Worm (Caenorhabditis elegans) whole organism, dauer: ENCODE measurements around the gene srw-62.

Experiments used
- unc-62 ChIP-seq: sonication (generic microtip); optimal IDR thresholded peaks from 2 replicates; lab custom pipeline; 2017; ENCODE audit warnings: missing biosample characterization, missing genetic modification reagents, missing genetic modification characterization

The srw-62 gene

ce11 chrII:7806054-7806453, 19.2 kb upstream of the srw-62 start:
- no peak for TF ChIP-seq unc-62 (GFP tag; lab: Kevin White, UChicago)

- TF ChIP-seq unc-62 (GFP tag; lab: Kevin White, UChicago): no peak
Observed at ce11 chrII:7806872-7807271, 18.3 kb upstream of the srw-62 start.

- TF ChIP-seq unc-62 (GFP tag; lab: Kevin White, UChicago): no peak
Observed at ce11 chrII:7808153-7808552, 17.1 kb upstream of the srw-62 start.

- TF ChIP-seq unc-62 (GFP tag; lab: Kevin White, UChicago): no peak
Observed at ce11 chrII:7808950-7809349, 16.3 kb upstream of the srw-62 start.

ce11 chrII:7809358-7809914, 15.8 kb upstream of the srw-62 start:
- no peak for TF ChIP-seq unc-62 (GFP tag; lab: Kevin White, UChicago)

ce11 chrII:7810162-7810868, 14.9 kb upstream of the srw-62 start:
- TF ChIP-seq unc-62 (GFP tag; lab: Kevin White, UChicago): no peak

ce11 chrII:7810869-7811543, 14.2 kb upstream of the srw-62 start, which contains the start of gene cki-1:
Gene cki-1, plus strand, starts transcription at chrII:7811240.
- TF ChIP-seq unc-62 (GFP tag; lab: Kevin White, UChicago): no peak

- no peak for TF ChIP-seq unc-62 (GFP tag; lab: Kevin White, UChicago)
Observed at ce11 chrII:7812332-7812731, 12.9 kb upstream of the srw-62 start.

- TF ChIP-seq unc-62 (GFP tag; lab: Kevin White, UChicago): no peak
Observed at ce11 chrII:7813237-7813636, 12.0 kb upstream of the srw-62 start.

ce11 chrII:7813645-7814044, 11.6 kb upstream of the srw-62 start:
- TF ChIP-seq unc-62 (GFP tag; lab: Kevin White, UChicago): no peak

ce11 chrII:7814215-7814614, 11.0 kb upstream of the srw-62 start:
- TF ChIP-seq unc-62 (GFP tag; lab: Kevin White, UChicago): no peak

ce11 chrII:7814915-7815314, 10.3 kb upstream of the srw-62 start:
- TF ChIP-seq unc-62 (GFP tag; lab: Kevin White, UChicago): no peak

- TF ChIP-seq unc-62 (GFP tag; lab: Kevin White, UChicago): no peak
Observed at ce11 chrII:7815406-7815805, 9.8 kb upstream of the srw-62 start.

ce11 chrII:7816163-7816776, 8.9 kb upstream of the srw-62 start, which contains the start of gene cki-2:
Gene cki-2, plus strand, starts transcription at chrII:7816499.
- no peak for TF ChIP-seq unc-62 (GFP tag; lab: Kevin White, UChicago)

ce11 chrII:7817580-7817979, 7.6 kb upstream of the srw-62 start:
- TF ChIP-seq unc-62 (GFP tag; lab: Kevin White, UChicago): no peak

- TF ChIP-seq unc-62 (GFP tag; lab: Kevin White, UChicago): no peak
Observed at ce11 chrII:7819359-7819758, 5.8 kb upstream of the srw-62 start.
